Worm (Caenorhabditis elegans): ENCODE data around the gene R13A5.11.

Gene R13A5.11

DNA sequence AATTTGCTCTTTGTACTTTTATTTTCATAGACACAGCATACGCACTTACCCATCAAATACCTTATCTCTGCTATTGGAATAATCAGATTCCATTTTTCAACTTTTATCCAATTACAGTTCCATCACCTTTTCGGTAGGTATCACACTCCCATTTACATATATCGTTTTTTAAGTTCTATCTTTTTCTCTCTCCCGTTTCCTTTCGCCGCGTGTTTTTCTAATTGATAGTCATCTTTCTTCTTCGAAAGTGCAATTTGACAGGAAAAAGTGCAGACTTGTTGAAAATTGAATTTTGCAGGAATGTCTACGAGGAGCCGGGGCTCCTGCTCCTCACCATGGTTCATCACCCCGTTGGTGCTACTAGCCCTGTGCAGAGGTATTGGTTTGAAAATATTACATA, 32.0 kb upstream of the R13A5.11 start, which contains the start of gene fbn-1:
Gene fbn-1 (plus strand): TSS at position 301 of the 400 bp plus-strand sequence.
- TF ChIP-seq unc-39 (tag; optimal IDR thresholded peaks at IDR 0.05) (no peak), blmp-1 (tag; optimal IDR thresholded peaks at IDR 0.05) (no peak), hlh-1 (tag; optimal IDR thresholded peaks at IDR 0.05) (no peak)

- TF ChIP-seq sptf-1 (tag; optimal IDR thresholded peaks at IDR 0.05): no peak
- TF ChIP-seq blmp-1 (tag; optimal IDR thresholded peaks at IDR 0.05): no peak
- TF ChIP-seq zip-8 (tag; optimal IDR thresholded peaks at IDR 0.05): no peak
- TF ChIP-seq drap-1 (GFP tag; optimal IDR thresholded peaks at IDR 0.05): no peak
- TF ChIP-seq snpc-4 (tag; optimal IDR thresholded peaks at IDR 0.05): no peak
- TF ChIP-seq M03D4.4 (tag; optimal IDR thresholded peaks at IDR 0.05): no peak
- no peak for TF ChIP-seq lin-13 (tag; optimal IDR thresholded peaks at IDR 0.05)
- TF ChIP-seq pha-4 (tag; optimal IDR thresholded peaks at IDR 0.05): no peak
- peak; percentile 32 for TF ChIP-seq elt-1 (tag; optimal IDR thresholded peaks at IDR 0.05; ENCODE audit: borderline replicate concordance, insufficient read depth)
- peak; percentile 38 for TF ChIP-seq ham-2 (GFP tag; optimal IDR thresholded peaks at IDR 0.05)
Measured at ce11 chrIII:7622922-7623321, 29.8 kb upstream of the R13A5.11 start.

DNA sequence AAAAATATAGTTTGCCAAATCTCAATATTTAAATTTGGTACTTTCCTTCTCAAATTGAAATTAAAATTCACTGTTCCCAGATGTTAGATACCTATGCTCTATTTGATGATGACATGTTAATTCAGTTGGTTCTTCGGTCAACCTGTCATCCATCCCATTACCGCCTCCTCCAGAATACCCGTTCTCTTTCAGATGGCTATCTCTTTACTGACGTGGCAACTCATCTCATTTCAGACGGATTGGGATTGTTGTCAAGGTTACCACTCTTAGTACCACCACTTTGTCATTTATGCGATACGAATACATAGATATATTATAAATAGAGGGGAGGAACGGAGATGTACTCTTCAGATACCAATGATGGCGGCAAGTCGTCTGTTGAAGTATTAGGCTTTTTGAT, 28.2 kb upstream of the R13A5.11 start:
- peak; percentile 29 for TF ChIP-seq unc-62 (GFP tag; optimal IDR thresholded peaks at IDR 0.05)
- TF ChIP-seq mls-2 (tag; optimal IDR thresholded peaks at IDR 0.05): no peak
- peak; percentile 31 for TF ChIP-seq elt-1 (tag; optimal IDR thresholded peaks at IDR 0.05; ENCODE audit: borderline replicate concordance, insufficient read depth)
- peak; percentile 75 for TF ChIP-seq nhr-2 (tag; optimal IDR thresholded peaks at IDR 0.05)

ce11 chrIII:7619846-7620245, 26.7 kb upstream of the R13A5.11 start:
- TF ChIP-seq cnd-1 (tag; optimal IDR thresholded peaks at IDR 0.05): no peak
- no peak for TF ChIP-seq nhr-76 (tag; optimal IDR thresholded peaks at IDR 0.05)
- no peak for TF ChIP-seq lin-13 (tag; optimal IDR thresholded peaks at IDR 0.05)
- no peak for TF ChIP-seq flh-1 (GFP tag; optimal IDR thresholded peaks at IDR 0.05)
- TF ChIP-seq ceh-39 (tag; optimal IDR thresholded peaks at IDR 0.05): no peak
- no peak for TF ChIP-seq lsy-2 (tag; optimal IDR thresholded peaks at IDR 0.05)
- TF ChIP-seq blmp-1 (tag; optimal IDR thresholded peaks at IDR 0.05): no peak
- TF ChIP-seq M03D4.4 (tag; optimal IDR thresholded peaks at IDR 0.05): no peak
- no peak for TF ChIP-seq hlh-1 (tag; optimal IDR thresholded peaks at IDR 0.05)
- no peak for TF ChIP-seq bed-3 (GFP tag; optimal IDR thresholded peaks at IDR 0.05)
- no peak for TF ChIP-seq elt-1 (tag; optimal IDR thresholded peaks at IDR 0.05; ENCODE audit: borderline replicate concordance, insufficient read depth)
- TF ChIP-seq nhr-12 (tag; optimal IDR thresholded peaks at IDR 0.05): no peak
- no peak for TF ChIP-seq tbx-8 (GFP tag; optimal IDR thresholded peaks at IDR 0.05)
- no peak for TF ChIP-seq sptf-1 (tag; optimal IDR thresholded peaks at IDR 0.05)
- TF ChIP-seq unc-120 (tag; optimal IDR thresholded peaks at IDR 0.05; ENCODE audit: poor library complexity, severe bottlenecking): no peak
- TF ChIP-seq nhr-237 (tag; optimal IDR thresholded peaks at IDR 0.05): no peak
- no peak for TF ChIP-seq sem-2 (GFP tag; optimal IDR thresholded peaks at IDR 0.05)

- TF ChIP-seq elt-3 (tag; optimal IDR thresholded peaks at IDR 0.05) (no peak), nhr-237 (tag; optimal IDR thresholded peaks at IDR 0.05) (no peak), mls-2 (tag; optimal IDR thresholded peaks at IDR 0.05) (no peak), tbx-8 (GFP tag; optimal IDR thresholded peaks at IDR 0.05) (no peak), ham-2 (GFP tag; optimal IDR thresholded peaks at IDR 0.05) (no peak), cnd-1 (tag; optimal IDR thresholded peaks at IDR 0.05) (no peak), nhr-76 (tag; optimal IDR thresholded peaks at IDR 0.05) (no peak), nhr-28 (tag; optimal IDR thresholded peaks at IDR 0.05) (no peak), mab-5 (tag; optimal IDR thresholded peaks at IDR 0.05) (no peak), M03D4.4 (tag; optimal IDR thresholded peaks at IDR 0.05) (no peak)
Measured at ce11 chrIII:7618294-7618693, 25.2 kb upstream of the R13A5.11 start.

DNA sequence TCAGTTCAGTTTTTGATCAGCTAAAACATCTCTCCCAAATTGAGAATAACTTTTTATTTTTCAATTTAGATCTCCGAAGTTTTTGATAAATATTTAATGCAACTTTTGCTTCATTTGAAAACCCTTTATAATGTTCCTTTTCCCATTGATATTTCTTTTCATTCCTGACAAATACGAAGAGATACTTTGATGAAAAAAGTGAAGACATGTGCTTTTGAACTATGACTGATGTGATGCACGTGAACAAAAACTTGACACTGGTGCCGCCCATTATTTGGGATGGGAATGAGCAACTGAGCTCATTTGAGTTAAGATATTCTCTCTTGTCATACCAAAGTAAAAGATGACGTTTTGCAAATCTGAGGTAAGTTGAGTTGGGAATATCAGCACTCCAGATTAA, 23.1 kb upstream of the R13A5.11 start, which contains the start of gene T04A6.1:
Gene T04A6.1 (plus strand): TSS at position 301 of the 400 bp plus-strand sequence.
- no peak for TF ChIP-seq unc-39 (tag; optimal IDR thresholded peaks at IDR 0.05)
- no peak for TF ChIP-seq nhr-76 (tag; optimal IDR thresholded peaks at IDR 0.05)
- no peak for TF ChIP-seq ceh-43 (GFP tag; optimal IDR thresholded peaks at IDR 0.05)
- no peak for TF ChIP-seq pha-4 (tag; optimal IDR thresholded peaks at IDR 0.05)
- TF ChIP-seq blmp-1 (tag; optimal IDR thresholded peaks at IDR 0.05): no peak
- TF ChIP-seq elt-3 (tag; optimal IDR thresholded peaks at IDR 0.05): no peak
- no peak for TF ChIP-seq lin-32 (GFP tag; optimal IDR thresholded peaks at IDR 0.05)
- TF ChIP-seq snpc-4 (tag; optimal IDR thresholded peaks at IDR 0.05): no peak
- no peak for TF ChIP-seq unc-120 (tag; optimal IDR thresholded peaks at IDR 0.05; ENCODE audit: poor library complexity, severe bottlenecking)
- TF ChIP-seq mls-2 (tag; optimal IDR thresholded peaks at IDR 0.05): no peak
- no peak for TF ChIP-seq nhr-12 (tag; optimal IDR thresholded peaks at IDR 0.05)
- TF ChIP-seq nhr-237 (tag; optimal IDR thresholded peaks at IDR 0.05): no peak
- TF ChIP-seq nhr-2 (tag; optimal IDR thresholded peaks at IDR 0.05): no peak
- TF ChIP-seq ztf-11 (tag; optimal IDR thresholded peaks at IDR 0.05): no peak
- no peak for TF ChIP-seq M03D4.4 (tag; optimal IDR thresholded peaks at IDR 0.05)
- no peak for TF ChIP-seq drap-1 (GFP tag; optimal IDR thresholded peaks at IDR 0.05)
- TF ChIP-seq zip-8 (tag; optimal IDR thresholded peaks at IDR 0.05): no peak
- TF ChIP-seq mab-5 (tag; optimal IDR thresholded peaks at IDR 0.05): no peak
- TF ChIP-seq tbx-8 (GFP tag; optimal IDR thresholded peaks at IDR 0.05): no peak
- TF ChIP-seq ceh-83 (GFP tag; optimal IDR thresholded peaks at IDR 0.05): no peak

Data from whole organism, mixed stage, embryonic.